Fruit fly (Drosophila melanogaster) whole organism, embryonic: Measurements from ENCODE around the gene CG34290.

Experiments used
- Adf1 ChIP-seq: fragments of 200-800 bp; sonication (Bioruptor generic); IDR thresholded peaks from 2 replicates; pipeline ENCODE4 v1.3.6; 2022; ENCODE audit warnings: missing biosample characterization, missing genetic modification characterization
- CG10274 ChIP-seq: fragments of 200-800 bp; sonication (Bioruptor generic); optimal IDR thresholded peaks from 3 replicates; lab custom pipeline; 2017; ENCODE audit warnings: missing biosample characterization, mild to moderate bottlenecking, missing genetic modification characterization
- CG10366 ChIP-seq: fragments of 200-800 bp; sonication (Bioruptor generic); IDR thresholded peaks from 2 replicates; pipeline ENCODE4 v1.3.6; 2022; ENCODE audit warnings: missing biosample characterization, missing genetic modification characterization
- CG10565 ChIP-seq: fragments of 200-800 bp; sonication (Bioruptor generic); optimal IDR thresholded peaks from 3 replicates; lab custom pipeline; 2016; ENCODE audit warnings: missing biosample characterization, mild to moderate bottlenecking, missing genetic modification characterization
- CG10654 ChIP-seq: fragments of 200-800 bp; sonication (Bioruptor generic); optimal IDR thresholded peaks from 2 replicates; lab custom pipeline; 2016; ENCODE audit warnings: missing biosample characterization, missing genetic modification characterization
- CG14667 ChIP-seq: fragments of 200-800 bp; sonication (Bioruptor generic); IDR thresholded peaks from 2 replicates; pipeline ENCODE4 v1.3.6; 2022; ENCODE audit warnings: missing biosample characterization, missing genetic modification characterization
- CG16813 ChIP-seq: fragments of 200-800 bp; sonication (Bioruptor generic); IDR thresholded peaks from 3 replicates; pipeline ENCODE4 v1.3.6; 2022; ENCODE audit warnings: missing biosample characterization, missing genetic modification characterization; ENCODE audit not compliant: partially characterized antibody
- CG16863 ChIP-seq: fragments of 200-800 bp; sonication (Bioruptor generic); optimal IDR thresholded peaks from 3 replicates; lab custom pipeline; 2016; ENCODE audit warnings: missing biosample characterization, missing genetic modification characterization
- CG18262 ChIP-seq: fragments of 200-800 bp; optimal IDR thresholded peaks from 3 replicates; lab custom pipeline; 2019; ENCODE audit warnings: missing biosample characterization, mild to moderate bottlenecking, missing genetic modification characterization, moderate library complexity
- CG18599 ChIP-seq: fragments of 200-800 bp; sonication (Bioruptor generic); optimal IDR thresholded peaks from 3 replicates; lab custom pipeline; 2017; ENCODE audit warnings: missing biosample characterization, missing genetic modification characterization, mild to moderate bottlenecking, moderate library complexity, missing genetic modification reagents
- CG2202 ChIP-seq: fragments of 200-800 bp; sonication (Bioruptor generic); optimal IDR thresholded peaks from 2 replicates; lab custom pipeline; 2018; ENCODE audit warnings: missing biosample characterization, mild to moderate bottlenecking, missing genetic modification characterization
- CG2678 ChIP-seq: fragments of 200-800 bp; sonication (Bioruptor generic); optimal IDR thresholded peaks from 3 replicates; lab custom pipeline; 2019; ENCODE audit warnings: missing biosample characterization, mild to moderate bottlenecking, missing genetic modification characterization, moderate library complexity
- CG3163 ChIP-seq: fragments of 200-800 bp; sonication (Bioruptor generic); optimal IDR thresholded peaks from 3 replicates; lab custom pipeline; 2016; ENCODE audit warnings: missing biosample characterization, missing genetic modification characterization
- CG32767 ChIP-seq: fragments of 200-800 bp; sonication (Bioruptor generic); IDR thresholded peaks from 2 replicates; pipeline ENCODE4 v1.3.6; 2022; ENCODE audit warnings: missing biosample characterization, missing genetic modification characterization
- CG34422 ChIP-seq: fragments of 200-800 bp; sonication (Bioruptor generic); IDR thresholded peaks from 3 replicates; pipeline ENCODE4 v1.3.6; 2022; ENCODE audit warnings: missing biosample characterization, missing genetic modification characterization
- CG3838 ChIP-seq: fragments of 200-800 bp; sonication (Bioruptor generic); optimal IDR thresholded peaks from 3 replicates; lab custom pipeline; 2016; ENCODE audit warnings: missing biosample characterization, missing genetic modification characterization
- CG6813 ChIP-seq: fragments of 200-800 bp; sonication (Bioruptor generic); optimal IDR thresholded peaks from 2 replicates; lab custom pipeline; 2017; ENCODE audit warnings: missing biosample characterization, missing genetic modification characterization, mild to moderate bottlenecking, moderate library complexity, missing genetic modification reagents
- CG6854 ChIP-seq: fragments of 200-800 bp; sonication (Bioruptor generic); optimal IDR thresholded peaks from 3 replicates; lab custom pipeline; 2017; ENCODE audit warnings: missing biosample characterization, mild to moderate bottlenecking, missing genetic modification characterization
- CG7839 ChIP-seq: fragments of 200-800 bp; sonication (Bioruptor generic); optimal IDR thresholded peaks from 3 replicates; lab custom pipeline; 2018; ENCODE audit warnings: missing biosample characterization, mild to moderate bottlenecking, missing genetic modification characterization, moderate library complexity
- Dbx ChIP-seq: fragments of 200-800 bp; sonication (Bioruptor generic); IDR thresholded peaks from 3 replicates; pipeline ENCODE4 v1.3.6; 2022; ENCODE audit warnings: missing biosample characterization, missing genetic modification characterization
- Doc3 ChIP-seq: fragments of 200-800 bp; sonication (Bioruptor generic); IDR thresholded peaks from 3 replicates; pipeline ENCODE4 v1.3.6; 2022; ENCODE audit warnings: missing biosample characterization, missing genetic modification characterization; ENCODE audit not compliant: partially characterized antibody
- Dp ChIP-seq: fragments of 200-800 bp; sonication (Bioruptor generic); optimal IDR thresholded peaks from 2 replicates; lab custom pipeline; 2018; ENCODE audit warnings: missing biosample characterization, mild to moderate bottlenecking, missing genetic modification characterization, moderate library complexity
- Fer1 ChIP-seq: fragments of 200-800 bp; sonication (Bioruptor generic); optimal IDR thresholded peaks from 2 replicates; lab custom pipeline; 2017; ENCODE audit warnings: missing biosample characterization, mild to moderate bottlenecking, missing genetic modification characterization
- Kr ChIP-seq: fragments of 200-800 bp; sonication (Bioruptor generic); optimal IDR thresholded peaks from 2 replicates; lab custom pipeline; 2017; ENCODE audit warnings: missing biosample characterization, mild to moderate bottlenecking, missing genetic modification characterization
- MESR4 ChIP-seq: fragments of 200-800 bp; sonication (Bioruptor generic); optimal IDR thresholded peaks from 2 replicates; lab custom pipeline; 2018; ENCODE audit warnings: missing biosample characterization, mild to moderate bottlenecking, missing genetic modification characterization, moderate library complexity
- Optix ChIP-seq: fragments of 200-800 bp; sonication (Bioruptor generic); IDR thresholded peaks from 3 replicates; pipeline ENCODE4 v1.3.6; 2022; ENCODE audit warnings: missing biosample characterization, missing genetic modification characterization
- Stat92E ChIP-seq, 3 experiments: fragments of >200 bp in 2 of 3; fragments of 200-800 bp in 1 of 3; sonication (Bioruptor generic) in 1 of 3; optimal IDR thresholded peaks; 2 replicates each; lab custom pipeline; 2017 to 2019; ENCODE audit warnings: missing biosample characterization in 3 of 3, missing genetic modification characterization in 3 of 3, mild to moderate bottlenecking in 1 of 3, moderate library complexity in 1 of 3
- Taf1 ChIP-seq: fragments of 200-800 bp; sonication (Bioruptor generic); IDR thresholded peaks from 2 replicates; pipeline ENCODE4 v1.3.6; 2022; ENCODE audit warnings: missing biosample characterization, missing genetic modification characterization
- Vsx1 ChIP-seq: fragments of 200-800 bp; sonication (Bioruptor generic); optimal IDR thresholded peaks from 2 replicates; lab custom pipeline; 2017; ENCODE audit warnings: missing biosample characterization, mild to moderate bottlenecking, missing genetic modification characterization, missing genetic modification reagents
- YL-1 ChIP-seq: fragments of 200-800 bp; sonication (Bioruptor generic); optimal IDR thresholded peaks from 3 replicates; lab custom pipeline; 2017; ENCODE audit warnings: missing biosample characterization, mild to moderate bottlenecking, missing genetic modification characterization
- ase ChIP-seq: fragments of 200-800 bp; sonication (Bioruptor generic); IDR thresholded peaks from 3 replicates; pipeline ENCODE4 v1.3.6; 2022; ENCODE audit warnings: missing biosample characterization, missing genetic modification characterization
- ato ChIP-seq: fragments of 200-800 bp; sonication (Bioruptor generic); IDR thresholded peaks from 2 replicates; pipeline ENCODE4 v1.3.6; 2022; ENCODE audit warnings: missing biosample characterization, missing genetic modification characterization; ENCODE audit not compliant: partially characterized antibody
- chinmo ChIP-seq: fragments of 200-800 bp; sonication (Bioruptor generic); IDR thresholded peaks from 4 replicates; pipeline ENCODE4 v1.3.6; 2022; ENCODE audit warnings: missing biosample characterization, missing genetic modification characterization; ENCODE audit not compliant: partially characterized antibody
- ci ChIP-seq: fragments of 200-800 bp; sonication (Bioruptor generic); IDR thresholded peaks from 3 replicates; pipeline ENCODE4 v1.3.6; 2022; ENCODE audit warnings: missing biosample characterization, missing genetic modification characterization
- crol ChIP-seq: fragments of 200-800 bp; sonication (Bioruptor generic); IDR thresholded peaks from 2 replicates; pipeline ENCODE4 v1.3.6; 2022; ENCODE audit warnings: missing biosample characterization, missing genetic modification characterization
- fd3F ChIP-seq: fragments of 200-800 bp; sonication (Bioruptor generic); optimal IDR thresholded peaks from 2 replicates; lab custom pipeline; 2018; ENCODE audit warnings: missing biosample characterization, mild to moderate bottlenecking, missing genetic modification characterization, moderate library complexity
- gce ChIP-seq: fragments of 200-800 bp; sonication (Bioruptor generic); IDR thresholded peaks from 3 replicates; pipeline ENCODE4 v1.3.6; 2022; ENCODE audit warnings: missing biosample characterization, missing genetic modification characterization
- gcm ChIP-seq: fragments of 200-800 bp; sonication (Bioruptor generic); optimal IDR thresholded peaks from 2 replicates; lab custom pipeline; 2019; ENCODE audit warnings: missing biosample characterization, mild to moderate bottlenecking, missing genetic modification characterization, moderate library complexity
- gsb ChIP-seq: fragments of 200-800 bp; sonication (Bioruptor generic); IDR thresholded peaks from 2 replicates; pipeline ENCODE4 v1.3.6; 2022; ENCODE audit warnings: missing biosample characterization, missing genetic modification characterization
- gt ChIP-seq: fragments of 200-800 bp; sonication (Bioruptor generic); IDR thresholded peaks from 2 replicates; pipeline ENCODE4 v1.3.6; 2022; ENCODE audit warnings: missing biosample characterization, missing genetic modification characterization
- jumu ChIP-seq: fragments of 200-800 bp; sonication (Bioruptor generic); optimal IDR thresholded peaks from 3 replicates; lab custom pipeline; 2016; ENCODE audit warnings: missing biosample characterization, missing genetic modification characterization
- lbe ChIP-seq: fragments of 200-800 bp; sonication (Bioruptor generic); optimal IDR thresholded peaks from 2 replicates; lab custom pipeline; 2016; ENCODE audit warnings: missing biosample characterization, mild to moderate bottlenecking, missing genetic modification characterization
- nau ChIP-seq: fragments of 200-800 bp; sonication (Bioruptor generic); optimal IDR thresholded peaks from 3 replicates; lab custom pipeline; 2017; ENCODE audit warnings: missing biosample characterization, mild to moderate bottlenecking, missing genetic modification characterization, missing genetic modification reagents
- org-1 ChIP-seq: fragments of 200-800 bp; sonication (Bioruptor generic); optimal IDR thresholded peaks from 2 replicates; lab custom pipeline; 2017; ENCODE audit warnings: missing biosample characterization, missing genetic modification characterization
- otp ChIP-seq: fragments of 200-800 bp; sonication (Bioruptor generic); IDR thresholded peaks from 3 replicates; pipeline ENCODE4, ENCODE4 v1.3.6; 2022; ENCODE audit warnings: missing biosample characterization, missing genetic modification characterization
- phol ChIP-seq: fragments of 200-800 bp; sonication (Bioruptor generic); optimal IDR thresholded peaks from 3 replicates; lab custom pipeline; 2018; ENCODE audit warnings: missing biosample characterization, mild to moderate bottlenecking, missing genetic modification characterization, moderate library complexity
- ranshi ChIP-seq: fragments of 200-800 bp; sonication (Bioruptor generic); IDR thresholded peaks from 2 replicates; pipeline ENCODE4 v1.3.6; 2022; ENCODE audit warnings: missing biosample characterization, missing genetic modification characterization
- seq ChIP-seq: fragments of 200-800 bp; sonication (Bioruptor generic); IDR thresholded peaks from 2 replicates; pipeline ENCODE4 v1.3.6; 2022; ENCODE audit warnings: missing biosample characterization, missing genetic modification characterization
- tgo ChIP-seq: fragments of 200-800 bp; sonication (Bioruptor generic); IDR thresholded peaks from 3 replicates; pipeline ENCODE4 v1.3.6; 2022; ENCODE audit warnings: missing biosample characterization, missing genetic modification characterization
- zen ChIP-seq: fragments of 200-800 bp; sonication (Bioruptor generic); optimal IDR thresholded peaks from 3 replicates; lab custom pipeline; 2018; ENCODE audit warnings: missing biosample characterization, mild to moderate bottlenecking, missing genetic modification characterization, moderate library complexity

CG34290 gene

DNA sequence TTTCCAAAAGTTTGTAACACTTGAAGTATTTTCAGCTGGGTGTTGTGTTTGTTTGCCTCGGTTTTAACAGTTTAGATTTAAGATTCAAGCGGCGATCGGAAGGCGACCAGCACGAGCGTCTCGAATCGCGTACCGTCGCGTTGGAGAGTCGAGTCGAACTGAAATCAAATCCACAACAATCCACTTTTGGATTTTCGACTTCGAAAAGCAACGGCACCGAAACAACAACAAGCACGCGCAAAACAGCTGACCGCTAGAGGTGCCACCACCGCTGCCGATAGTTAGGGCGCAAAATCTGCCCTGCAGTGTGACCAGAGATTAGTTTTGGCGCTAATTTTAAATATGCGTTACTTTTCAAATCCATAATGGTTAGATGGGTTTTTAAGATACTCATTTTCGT lies 18.5 kb downstream of the CG34290 start, which contains the start of gene jar (continued):
- TF ChIP-seq CG6854 (GFP tag; lab: Kevin White, UChicago), result no peak
- TF ChIP-seq ci (GFP tag; lab: Robert Waterston, UW), result peak; percentile 80; the same call in 2 of the 3 replicates
- TF ChIP-seq Taf1 (GFP tag; lab: Robert Waterston, UW), result no peak
- no peak for TF ChIP-seq gsb (GFP tag; lab: Robert Waterston, UW)
- TF ChIP-seq crol, result 0 out of 2 replicates have a peak, but pooled peaks have one; percentile 9
- peak; percentile 40; the same call in 1 of the 2 replicates for TF ChIP-seq Adf1
- TF ChIP-seq Fer1 (GFP tag; lab: Kevin White, UChicago), result peak; percentile 72
- peak; percentile 79; the same call in 2 of the 3 replicates for TF ChIP-seq CG34422 (GFP tag; lab: Robert Waterston, UW)
- peak; percentile 25; the same call in 1 of the 2 replicates for TF ChIP-seq ranshi
- TF ChIP-seq Dbx, result peak; percentile 58; the same call in 1 of the 3 replicates
- TF ChIP-seq CG2678, result peak; percentile 34
- TF ChIP-seq otp (GFP tag; lab: Robert Waterston, UW), result peak; percentile 61; the same call in 1 of the 3 replicates
- TF ChIP-seq CG18599 (GFP tag; lab: Kevin White, UChicago), result peak; percentile 1
- TF ChIP-seq Doc3 (GFP tag; lab: Robert Waterston, UW), result peak; percentile 80
- peak; percentile 63 for TF ChIP-seq gcm (GFP tag; lab: Kevin White, UChicago)
- peak; percentile 95; the same call in 3 of the 4 replicates for TF ChIP-seq chinmo
- TF ChIP-seq org-1 (GFP tag; lab: Kevin White, UChicago), result peak; percentile 33
- TF ChIP-seq CG10366, result peak; percentile 40
- TF ChIP-seq jumu (GFP tag; lab: Kevin White, UChicago), result no peak
- TF ChIP-seq nau (GFP tag; lab: Kevin White, UChicago), result peak; percentile 31
- TF ChIP-seq CG16813 (GFP tag; lab: Robert Waterston, UW), result peak; percentile 85
- TF ChIP-seq CG14667, result no peak
- TF ChIP-seq Kr (GFP tag; lab: Kevin White, UChicago), result no peak
- TF ChIP-seq CG7839 (tag; lab: Kevin White, UChicago), result peak; percentile 25
- TF ChIP-seq Optix (GFP tag; lab: Robert Waterston, UW), result no peak; the same call in 2 of the 3 replicates
- TF ChIP-seq CG10274 (GFP tag; lab: Kevin White, UChicago), result no peak
- peak; percentile 12 for TF ChIP-seq Vsx1 (GFP tag; lab: Kevin White, UChicago)
- peak in 1 of 3 experiments; percentile 73 for TF ChIP-seq Stat92E (GFP tag; optimal IDR thresholded peaks at IDR 0.05; lab: Kevin White, UChicago)
- no peak; the same call in 2 of the 3 replicates for TF ChIP-seq gce (GFP tag; lab: Robert Waterston, UW)
- TF ChIP-seq CG3163, result no peak
- TF ChIP-seq CG10565 (GFP tag; lab: Kevin White, UChicago), result no peak
- peak; percentile 15 for TF ChIP-seq YL-1 (GFP tag; lab: Kevin White, UChicago)
- no peak for TF ChIP-seq CG32767 (GFP tag; lab: Robert Waterston, UW)
- TF ChIP-seq fd3F (GFP tag; lab: Kevin White, UChicago), result no peak
- peak; percentile 31 for TF ChIP-seq MESR4
- peak; percentile 100 for TF ChIP-seq Dp
- TF ChIP-seq tgo (GFP tag; lab: Robert Waterston, UW), result no peak
- peak; percentile 27 for TF ChIP-seq zen (tag; lab: Kevin White, UChicago)
- TF ChIP-seq ato (GFP tag; lab: Robert Waterston, UW), result peak; percentile 88
- TF ChIP-seq CG2202 (tag; lab: Kevin White, UChicago), result peak; percentile 24
- TF ChIP-seq seq (GFP tag; lab: Robert Waterston, UW), result peak; percentile 48; the same call in 1 of the 2 replicates
- TF ChIP-seq CG3838, result no peak
- no peak for TF ChIP-seq gt (GFP tag; lab: Robert Waterston, UW)
- TF ChIP-seq lbe (GFP tag; lab: Kevin White, UChicago), result peak; percentile 37
- TF ChIP-seq CG10654 (GFP tag; lab: Kevin White, UChicago), result no peak
- TF ChIP-seq CG6813 (GFP tag; lab: Kevin White, UChicago), result peak; percentile 7
- TF ChIP-seq ase, result no peak
- TF ChIP-seq phol (tag; lab: Kevin White, UChicago), result peak; percentile 46
- TF ChIP-seq CG16863 (GFP tag; lab: Kevin White, UChicago), result no peak
- peak; percentile 30 for TF ChIP-seq CG18262 (tag; lab: Kevin White, UChicago)
